Fruit fly (Drosophila melanogaster) whole organism, embryonic: Measurements from ENCODE around the gene SP555.
A peak's percentile ranks its signal among the peaks of the same experiment; 100 is the strongest.

Experiments used
- Atf6 ChIP-seq: fragments of 200-800 bp; sonication (Bioruptor generic); IDR thresholded peaks from 2 replicates; pipeline ENCODE4 v1.3.6; 2022; ENCODE audit warnings: missing biosample characterization, missing genetic modification characterization
- B-H2 ChIP-seq: fragments of 200-800 bp; sonication (Bioruptor generic); optimal IDR thresholded peaks from 2 replicates; lab custom pipeline; 2018; ENCODE audit warnings: missing biosample characterization, mild to moderate bottlenecking, missing genetic modification characterization
- Bteb2 ChIP-seq: fragments of 200-800 bp; sonication (Bioruptor generic); optimal IDR thresholded peaks from 2 replicates; lab custom pipeline; 2016; ENCODE audit warnings: missing biosample characterization, missing genetic modification characterization
- C15 ChIP-seq: fragments of 200-800 bp; sonication (Bioruptor generic); IDR thresholded peaks from 3 replicates; pipeline ENCODE4 v1.3.6; 2022; ENCODE audit warnings: missing biosample characterization, missing genetic modification characterization
- CG10959 ChIP-seq: fragments of 200-800 bp; sonication (Bioruptor generic); IDR thresholded peaks from 2 replicates; pipeline ENCODE4 v1.3.6; 2022; ENCODE audit warnings: missing biosample characterization, missing genetic modification characterization
- CG11695 ChIP-seq: fragments of 200-800 bp; sonication (Bioruptor generic); IDR thresholded peaks from 3 replicates; pipeline ENCODE4 v1.3.6; 2022; ENCODE audit warnings: missing biosample characterization, missing genetic modification characterization
- CG11696 ChIP-seq: fragments of 200-800 bp; sonication (Bioruptor generic); IDR thresholded peaks from 2 replicates; pipeline ENCODE4 v1.3.6; 2022; ENCODE audit warnings: missing biosample characterization, missing genetic modification characterization
- CG14710 ChIP-seq: fragments of 200-800 bp; sonication (Bioruptor generic); optimal IDR thresholded peaks from 3 replicates; lab custom pipeline; 2019; ENCODE audit warnings: missing biosample characterization, mild to moderate bottlenecking, missing genetic modification characterization, moderate library complexity
- CG15601 ChIP-seq: fragments of 200-800 bp; sonication (Bioruptor generic); optimal IDR thresholded peaks from 3 replicates; lab custom pipeline; 2019; ENCODE audit warnings: missing biosample characterization, mild to moderate bottlenecking, missing genetic modification characterization, moderate library complexity
- CG15696 ChIP-seq: fragments of 200-800 bp; sonication (Bioruptor generic); optimal IDR thresholded peaks from 2 replicates; lab custom pipeline; 2019; ENCODE audit warnings: missing biosample characterization, mild to moderate bottlenecking, missing genetic modification characterization, moderate library complexity
- CG17361 ChIP-seq: fragments of 200-800 bp; sonication (Bioruptor generic); IDR thresholded peaks from 3 replicates; pipeline ENCODE4 v1.3.6; 2022; ENCODE audit warnings: missing biosample characterization, missing genetic modification characterization
- CG17612 ChIP-seq: fragments of 200-800 bp; sonication (Bioruptor generic); IDR thresholded peaks from 2 replicates; pipeline ENCODE4 v1.3.6; 2022; ENCODE audit warnings: missing biosample characterization, missing genetic modification characterization
- CG2116 ChIP-seq: fragments of 200-800 bp; sonication (Bioruptor generic); optimal IDR thresholded peaks from 3 replicates; lab custom pipeline; 2018; ENCODE audit warnings: missing biosample characterization, mild to moderate bottlenecking, missing genetic modification characterization
- CG2120 ChIP-seq: fragments of 200-800 bp; sonication (Bioruptor generic); optimal IDR thresholded peaks from 3 replicates; lab custom pipeline; 2016; ENCODE audit warnings: missing biosample characterization, missing genetic modification characterization
- CG34422 ChIP-seq: fragments of 200-800 bp; sonication (Bioruptor generic); IDR thresholded peaks from 3 replicates; pipeline ENCODE4 v1.3.6; 2022; ENCODE audit warnings: missing biosample characterization, missing genetic modification characterization
- CG6689 ChIP-seq: fragments of 200-800 bp; sonication (Bioruptor generic); IDR thresholded peaks from 2 replicates; pipeline ENCODE4 v1.3.6; 2022; ENCODE audit warnings: missing biosample characterization, missing genetic modification characterization
- CG6791 ChIP-seq: fragments of 200-800 bp; sonication (Bioruptor generic); IDR thresholded peaks from 3 replicates; pipeline ENCODE4 v1.3.6; 2022; ENCODE audit warnings: missing biosample characterization, missing genetic modification characterization; ENCODE audit not compliant: partially characterized antibody
- CG7357 ChIP-seq: fragments of 200-800 bp; sonication (Bioruptor generic); IDR thresholded peaks from 3 replicates; pipeline ENCODE4 v1.3.6; 2022; ENCODE audit warnings: missing biosample characterization, missing genetic modification characterization
- CG7786 ChIP-seq: fragments of 200-800 bp; sonication (Bioruptor generic); optimal IDR thresholded peaks from 2 replicates; lab custom pipeline; 2016; ENCODE audit warnings: missing biosample characterization, missing genetic modification characterization
- CG8388 ChIP-seq: fragments of 200-800 bp; sonication (Bioruptor generic); optimal IDR thresholded peaks from 2 replicates; lab custom pipeline; 2019; ENCODE audit warnings: missing biosample characterization, mild to moderate bottlenecking, missing genetic modification characterization, moderate library complexity
- CoRest ChIP-seq: fragments of 200-800 bp; sonication (Bioruptor generic); optimal IDR thresholded peaks from 3 replicates; lab custom pipeline; 2018; ENCODE audit warnings: missing biosample characterization, mild to moderate bottlenecking, missing genetic modification characterization, moderate library complexity
- Ets65A ChIP-seq: fragments of 200-800 bp; sonication (Bioruptor generic); peaks from one replicate; lab custom pipeline; 2016; ENCODE audit warnings: missing biosample characterization, missing genetic modification characterization
- Jarid2 ChIP-seq: fragments of 200-800 bp; sonication (Bioruptor generic); optimal IDR thresholded peaks from 3 replicates; lab custom pipeline; 2017; ENCODE audit warnings: mild to moderate bottlenecking, missing biosample characterization, missing genetic modification reagents, missing genetic modification characterization
- Lpt ChIP-seq: fragments of >200 bp; optimal IDR thresholded peaks from 2 replicates; lab custom pipeline; 2018; ENCODE audit warnings: missing biosample characterization, missing genetic modification characterization
- Med ChIP-seq: fragments of 200-800 bp; sonication (Bioruptor generic); peaks from one replicate; lab custom pipeline; 2016; ENCODE audit warnings: missing biosample characterization, missing genetic modification characterization, mild to moderate bottlenecking, inconsistent platforms, moderate library complexity
- Mes4 ChIP-seq: fragments of 200-800 bp; sonication (Bioruptor generic); optimal IDR thresholded peaks from 2 replicates; lab custom pipeline; 2016; ENCODE audit warnings: missing biosample characterization, missing genetic modification characterization
- Nf-YB ChIP-seq: fragments of 200-800 bp; sonication (Bioruptor generic); optimal IDR thresholded peaks from 3 replicates; lab custom pipeline; 2019; ENCODE audit warnings: missing biosample characterization, mild to moderate bottlenecking, missing genetic modification characterization, moderate library complexity
- Oli ChIP-seq: fragments of 200-800 bp; sonication (Bioruptor generic); optimal IDR thresholded peaks from 2 replicates; lab custom pipeline; 2018; ENCODE audit warnings: missing biosample characterization, mild to moderate bottlenecking, missing genetic modification characterization, moderate library complexity
- Pdp1 ChIP-seq, 2 experiments: fragments of 200-800 bp; sonication (Bioruptor generic); optimal IDR thresholded peaks; 3 replicates each; lab custom pipeline; 2016; ENCODE audit warnings: missing biosample characterization in 2 of 2, missing genetic modification characterization in 2 of 2, mild to moderate bottlenecking in 1 of 2, moderate library complexity in 1 of 2
- Sox102F ChIP-seq: fragments of 200-800 bp; sonication (Bioruptor generic); optimal IDR thresholded peaks from 2 replicates; lab custom pipeline; 2018; ENCODE audit warnings: missing biosample characterization, mild to moderate bottlenecking, missing genetic modification characterization, moderate library complexity
- Spps ChIP-seq: fragments of 200-800 bp; sonication (Bioruptor generic); optimal IDR thresholded peaks from 2 replicates; lab custom pipeline; 2018; ENCODE audit warnings: missing biosample characterization, mild to moderate bottlenecking, missing genetic modification characterization
- Sry-β ChIP-seq: fragments of 200-800 bp; sonication (Bioruptor generic); optimal IDR thresholded peaks from 2 replicates; lab custom pipeline; 2018; ENCODE audit warnings: missing biosample characterization, mild to moderate bottlenecking, missing genetic modification characterization, moderate library complexity
- Trl ChIP-seq, 3 experiments: fragments of >200 bp in 2 of 3; fragments of 200-800 bp in 1 of 3; sonication (Bioruptor generic) in 1 of 3; optimal IDR thresholded peaks; 2 replicates in 1 of 3; 3 replicates in 2 of 3; lab custom pipeline; 2016 to 2017; ENCODE audit warnings: missing biosample characterization in 1 of 3, missing genetic modification characterization in 1 of 3
- YL-1 ChIP-seq: fragments of 200-800 bp; sonication (Bioruptor generic); optimal IDR thresholded peaks from 3 replicates; lab custom pipeline; 2017; ENCODE audit warnings: missing biosample characterization, mild to moderate bottlenecking, missing genetic modification characterization
- abd-A ChIP-seq: fragments of 200-800 bp; sonication (Bioruptor generic); optimal IDR thresholded peaks from 3 replicates; lab custom pipeline; 2019; ENCODE audit warnings: missing biosample characterization, mild to moderate bottlenecking, missing genetic modification characterization, moderate library complexity
- dimm ChIP-seq: fragments of 200-800 bp; sonication (Bioruptor generic); IDR thresholded peaks from 2 replicates; pipeline ENCODE4 v1.3.6; 2022; ENCODE audit warnings: missing biosample characterization, missing genetic modification characterization
- ems ChIP-seq: fragments of 200-800 bp; sonication (Bioruptor generic); optimal IDR thresholded peaks from 3 replicates; lab custom pipeline; 2016; ENCODE audit warnings: missing biosample characterization, missing genetic modification characterization
- gfzf ChIP-seq: fragments of 200-800 bp; sonication (Bioruptor generic); optimal IDR thresholded peaks from 2 replicates; lab custom pipeline; 2016; ENCODE audit warnings: missing biosample characterization, mild to moderate bottlenecking, missing genetic modification characterization, moderate library complexity
- her ChIP-seq: fragments of 200-800 bp; sonication (Bioruptor generic); optimal IDR thresholded peaks from 2 replicates; lab custom pipeline; 2016; ENCODE audit warnings: missing biosample characterization, missing genetic modification characterization
- kah ChIP-seq: fragments of 200-800 bp; sonication (Bioruptor generic); optimal IDR thresholded peaks from 2 replicates; lab custom pipeline; 2018; ENCODE audit warnings: missing biosample characterization, mild to moderate bottlenecking, missing genetic modification characterization
- mirr ChIP-seq: fragments of 200-800 bp; sonication (Bioruptor generic); optimal IDR thresholded peaks from 3 replicates; lab custom pipeline; 2018; ENCODE audit warnings: missing biosample characterization, mild to moderate bottlenecking, missing genetic modification characterization
- mld ChIP-seq: fragments of 200-800 bp; sonication (Bioruptor generic); IDR thresholded peaks from 3 replicates; pipeline ENCODE4 v1.3.6; 2022; ENCODE audit warnings: missing biosample characterization, missing genetic modification characterization; ENCODE audit not compliant: partially characterized antibody
- row ChIP-seq: fragments of 200-800 bp; sonication (Bioruptor generic); IDR thresholded peaks from 3 replicates; pipeline ENCODE4 v1.3.6; 2022; ENCODE audit warnings: missing biosample characterization, missing genetic modification characterization
- sd ChIP-seq: fragments of 200-800 bp; sonication (Bioruptor generic); optimal IDR thresholded peaks from 3 replicates; lab custom pipeline; 2018; ENCODE audit warnings: missing biosample characterization, mild to moderate bottlenecking, missing genetic modification characterization, moderate library complexity
- stc ChIP-seq: fragments of 200-800 bp; sonication (Bioruptor generic); IDR thresholded peaks from 2 replicates; pipeline ENCODE4 v1.3.6; 2022; ENCODE audit warnings: missing biosample characterization, missing genetic modification characterization
- stwl ChIP-seq: fragments of 200-800 bp; sonication (Bioruptor generic); optimal IDR thresholded peaks from 3 replicates; lab custom pipeline; 2018; ENCODE audit warnings: missing biosample characterization, mild to moderate bottlenecking, missing genetic modification characterization, moderate library complexity
- tgo ChIP-seq: fragments of 200-800 bp; sonication (Bioruptor generic); IDR thresholded peaks from 3 replicates; pipeline ENCODE4 v1.3.6; 2022; ENCODE audit warnings: missing biosample characterization, missing genetic modification characterization
- zen ChIP-seq: fragments of 200-800 bp; sonication (Bioruptor generic); optimal IDR thresholded peaks from 3 replicates; lab custom pipeline; 2018; ENCODE audit warnings: missing biosample characterization, mild to moderate bottlenecking, missing genetic modification characterization, moderate library complexity
- zfh1 ChIP-seq: fragments of 200-800 bp; sonication (Bioruptor generic); IDR thresholded peaks from 3 replicates; pipeline ENCODE4 v1.3.6; 2022; ENCODE audit warnings: missing biosample characterization, missing genetic modification characterization
- zfh2 ChIP-seq: fragments of 200-800 bp; sonication (Bioruptor generic); optimal IDR thresholded peaks from 2 replicates; lab custom pipeline; 2016; ENCODE audit warnings: missing biosample characterization, missing genetic modification characterization

SP555 gene

DNA sequence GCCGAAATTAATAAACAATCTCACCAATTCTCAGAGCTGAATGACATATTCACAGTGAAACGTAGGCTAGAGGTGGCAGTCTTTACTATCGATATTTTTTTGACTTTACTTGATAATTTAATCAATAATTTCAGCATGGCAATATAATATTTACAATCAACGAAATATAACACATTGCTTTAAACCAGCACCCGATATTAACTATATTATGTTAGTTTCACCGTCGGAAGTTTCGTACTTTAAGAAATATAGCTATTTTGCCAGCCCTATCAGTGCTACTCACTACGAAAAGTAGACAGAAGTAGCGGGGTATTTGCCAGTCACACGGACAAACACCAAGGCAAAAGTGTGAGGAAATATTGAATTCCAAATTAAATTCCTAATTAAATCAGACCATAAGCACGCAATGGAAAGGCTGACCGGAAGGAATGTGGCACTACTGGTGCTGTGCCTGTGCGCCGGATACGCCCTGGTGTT, 26.7 kb upstream of the SP555 start, which contains the start of the genes CG31917, Tfb5 and SelT (continued):
- TF ChIP-seq Bteb2 (peak; percentile 36), Sox102F (GFP tag; lab: Kevin White, UChicago) (peak; percentile 51), CG6689 (GFP tag; lab: Robert Waterston, UW) (no peak; the same call in 1 of the 2 replicates), Med (peak; percentile 92), Lpt (GFP tag; lab: Kevin White, UChicago) (no peak), CoRest (tag; lab: Kevin White, UChicago) (peak; percentile 70), CG2116 (GFP tag; lab: Kevin White, UChicago) (peak; percentile 56), Atf6 (peak; percentile 30; the same call in 1 of the 2 replicates), B-H2 (GFP tag; lab: Kevin White, UChicago) (peak; percentile 42), CG14710 (tag; lab: Kevin White, UChicago) (peak; percentile 69), CG7786 (GFP tag; lab: Kevin White, UChicago) (peak; percentile 39), CG34422 (peak; percentile 39; the same call in 2 of the 3 replicates), Trl (optimal IDR thresholded peaks at IDR 0.05; lab: Kevin White, UChicago) (no peak), Trl (GFP tag; optimal IDR thresholded peaks at IDR 0.05; lab: Kevin White, UChicago) (no peak), sd (tag; lab: Kevin White, UChicago) (peak; percentile 91), CG15696 (tag; lab: Kevin White, UChicago) (peak; percentile 50), zfh1 (GFP tag; lab: Robert Waterston, UW) (peak; percentile 59; the same call in 1 of the 3 replicates), CG8388 (GFP tag; lab: Kevin White, UChicago) (peak; percentile 35), Pdp1 (GFP tag; optimal IDR thresholded peaks at IDR 0.05; lab: Kevin White, UChicago) (peak; percentile 52 to 54), CG17361 (GFP tag; lab: Robert Waterston, UW) (no peak; the same call in 1 of the 3 replicates), ems (GFP tag; lab: Kevin White, UChicago) (peak; percentile 8), stc (GFP tag; lab: Robert Waterston, UW) (no peak), abd-A (tag; lab: Kevin White, UChicago) (no peak), CG15601 (tag; lab: Kevin White, UChicago) (peak; percentile 58), CG11695 (GFP tag; lab: Robert Waterston, UW) (no peak), Spps (tag; lab: Kevin White, UChicago) (peak; percentile 3), her (GFP tag; lab: Kevin White, UChicago) (peak; percentile 24), kah (GFP tag; lab: Kevin White, UChicago) (no peak), CG2120 (GFP tag; lab: Kevin White, UChicago) (peak; percentile 85), Oli (tag; lab: Kevin White, UChicago) (peak; percentile 15), CG7357 (GFP tag; lab: Robert Waterston, UW) (no peak), Sry-β (GFP tag; lab: Kevin White, UChicago) (peak; percentile 96), Mes4 (GFP tag; lab: Kevin White, UChicago) (no peak), tgo (peak; percentile 43; the same call in 1 of the 3 replicates), dimm (GFP tag; lab: Robert Waterston, UW) (no peak), Ets65A (GFP tag; lab: Kevin White, UChicago) (peak; percentile 94), YL-1 (peak; percentile 73), mld (no peak), stwl (tag; lab: Kevin White, UChicago) (peak; percentile 49), Jarid2 (no peak), CG10959 (GFP tag; lab: Robert Waterston, UW) (no peak), Nf-YB (GFP tag; lab: Kevin White, UChicago) (no peak), row (peak; percentile 95), zfh2 (GFP tag; lab: Kevin White, UChicago) (peak; percentile 64), CG6791 (GFP tag; lab: Robert Waterston, UW) (peak; percentile 57; the same call in 2 of the 3 replicates), zen (peak; percentile 50), CG11696 (GFP tag; lab: Robert Waterston, UW) (no peak), mirr (GFP tag; lab: Kevin White, UChicago) (no peak), C15 (GFP tag; lab: Robert Waterston, UW) (no peak), gfzf (GFP tag; lab: Kevin White, UChicago) (no peak), CG17612 (no peak)
